Fruit fly (Drosophila melanogaster): ENCODE measurements around the gene Tsr1.

DNA sequence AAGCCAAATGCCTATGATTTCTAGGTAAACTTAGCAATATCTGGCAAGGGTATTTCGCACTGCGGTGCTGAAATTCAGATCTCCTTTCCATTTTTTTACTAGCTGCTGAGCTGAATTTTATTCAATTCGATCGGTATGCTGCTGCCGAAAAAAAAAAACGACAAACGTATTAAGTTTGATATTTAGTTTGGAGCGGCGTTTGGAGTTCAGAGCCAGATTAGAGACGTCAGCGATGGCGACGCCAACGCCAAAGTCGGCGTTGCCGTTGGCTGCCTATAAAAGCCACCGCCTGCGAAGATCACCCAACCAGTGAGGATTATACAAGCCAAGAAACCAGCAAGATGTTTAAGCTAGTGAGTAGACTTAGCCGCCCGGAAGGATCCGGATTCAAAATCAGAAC is 34.7 kb upstream of the Tsr1 start, which contains the start of gene Cpr78Cc:
- no peak for TF ChIP-seq pan (optimal IDR thresholded peaks at IDR 0.05)
- no peak for TF ChIP-seq usp (GFP tag; optimal IDR thresholded peaks at IDR 0.05)
